Worm (Caenorhabditis elegans) whole organism, late embryonic: ENCODE measurements around the gene ttm-2.

Experiments used
- C08G9.2 ChIP-seq: sonication (generic microtip); optimal IDR thresholded peaks from 2 replicates; lab custom pipeline; 2016; ENCODE audit warnings: mild to moderate bottlenecking, missing genetic modification characterization, moderate library complexity, missing compliant biosample characterization
- C38D4.7 ChIP-seq: fragments of 200-800 bp; sonication (Bioruptor generic); optimal IDR thresholded peaks from 2 replicates; lab custom pipeline; 2018; ENCODE audit warnings: mild to moderate bottlenecking, missing genetic modification characterization, moderate library complexity, missing compliant biosample characterization
- K09A11.1 ChIP-seq: sonication (generic microtip); optimal IDR thresholded peaks from 2 replicates; lab custom pipeline; 2017; ENCODE audit warnings: antibody characterized with exemption, mild to moderate bottlenecking, missing genetic modification characterization, missing compliant biosample characterization; ENCODE audit not compliant: insufficient read depth
- Y22D7AL.16 ChIP-seq: sonication (generic microtip); optimal IDR thresholded peaks from 2 replicates; lab custom pipeline; 2016; ENCODE audit warnings: missing genetic modification characterization, missing compliant biosample characterization
- ahr-1 ChIP-seq: sonication (generic microtip); optimal IDR thresholded peaks from 2 replicates; lab custom pipeline; 2016; ENCODE audit warnings: missing genetic modification characterization, missing compliant biosample characterization
- ceh-14 ChIP-seq: sonication (generic microtip); optimal IDR thresholded peaks from 2 replicates; lab custom pipeline; 2016; ENCODE audit warnings: missing genotype, missing genetic modification characterization, missing compliant biosample characterization
- ceh-18 ChIP-seq: sonication (generic microtip); optimal IDR thresholded peaks from 2 replicates; lab custom pipeline; 2016; ENCODE audit warnings: missing genetic modification characterization, missing compliant biosample characterization
- ceh-22 ChIP-seq: sonication (generic microtip); optimal IDR thresholded peaks from 2 replicates; lab custom pipeline; 2017; ENCODE audit warnings: missing biosample characterization, missing genetic modification characterization
- ceh-24 ChIP-seq: sonication (generic microtip); optimal IDR thresholded peaks from 2 replicates; lab custom pipeline; 2016; ENCODE audit warnings: mild to moderate bottlenecking, missing genetic modification characterization, missing compliant biosample characterization
- ceh-30 ChIP-seq: fragments of 150-350 bp; optimal IDR thresholded peaks from 2 replicates; lab custom pipeline; 2014; ENCODE audit warnings: missing biosample characterization, missing genetic modification characterization
- ceh-31 ChIP-seq: sonication (generic microtip); optimal IDR thresholded peaks from 2 replicates; lab custom pipeline; 2016; ENCODE audit warnings: missing genetic modification characterization, missing compliant biosample characterization
- ceh-34 ChIP-seq: sonication (generic microtip); optimal IDR thresholded peaks from 2 replicates; lab custom pipeline; 2016; ENCODE audit warnings: mild to moderate bottlenecking, missing genetic modification characterization, missing compliant biosample characterization
- ceh-6 ChIP-seq: fragments of 200-800 bp; sonication (Bioruptor generic); optimal IDR thresholded peaks from 2 replicates; lab custom pipeline; 2018; ENCODE audit warnings: mild to moderate bottlenecking, missing genetic modification characterization, missing compliant biosample characterization
- che-1 ChIP-seq: sonication (generic microtip); optimal IDR thresholded peaks from 2 replicates; lab custom pipeline; 2016; ENCODE audit warnings: mild to moderate bottlenecking, missing genetic modification characterization, missing compliant biosample characterization
- dmd-4 ChIP-seq: sonication (generic microtip); optimal IDR thresholded peaks from 2 replicates; lab custom pipeline; 2016; ENCODE audit warnings: borderline replicate concordance, missing genetic modification characterization, missing compliant biosample characterization
- dve-1 ChIP-seq: sonication (generic microtip); optimal IDR thresholded peaks from 2 replicates; lab custom pipeline; 2017; ENCODE audit warnings: antibody characterized with exemption, mild to moderate bottlenecking, missing genetic modification characterization, missing compliant biosample characterization
- elt-2 ChIP-seq: sonication (generic microtip); optimal IDR thresholded peaks from 2 replicates; lab custom pipeline; 2016; ENCODE audit warnings: missing genetic modification reagents, missing genetic modification characterization, missing compliant biosample characterization
- elt-4 ChIP-seq: sonication (generic microtip); optimal IDR thresholded peaks from 2 replicates; lab custom pipeline; 2016; ENCODE audit warnings: missing genetic modification characterization, missing compliant biosample characterization
- ets-4 ChIP-seq: sonication (generic microtip); optimal IDR thresholded peaks from 2 replicates; lab custom pipeline; 2016; ENCODE audit warnings: missing genetic modification characterization, missing compliant biosample characterization
- eyg-1 ChIP-seq: sonication (generic microtip); optimal IDR thresholded peaks from 2 replicates; lab custom pipeline; 2016; ENCODE audit warnings: missing genotype, missing genetic modification characterization, missing compliant biosample characterization
- fax-1 ChIP-seq: sonication (generic microtip); optimal IDR thresholded peaks from 2 replicates; lab custom pipeline; 2016; ENCODE audit warnings: missing genotype, missing genetic modification characterization, missing compliant biosample characterization
- fkh-10 ChIP-seq: fragments of 150-350 bp; optimal IDR thresholded peaks from 2 replicates; lab custom pipeline; 2014; ENCODE audit warnings: missing biosample characterization, missing genetic modification reagents, missing genetic modification characterization
- hlh-13 ChIP-seq: fragments of 200-800 bp; sonication (Bioruptor generic); optimal IDR thresholded peaks from 2 replicates; lab custom pipeline; 2018; ENCODE audit warnings: mild to moderate bottlenecking, missing genetic modification characterization, missing compliant biosample characterization
- hlh-30 ChIP-seq: sonication (generic microtip); optimal IDR thresholded peaks from 2 replicates; lab custom pipeline; 2017; ENCODE audit warnings: antibody characterized with exemption, missing genetic modification characterization, missing compliant biosample characterization; ENCODE audit not compliant: insufficient read depth
- madf-2 ChIP-seq: sonication (generic microtip); optimal IDR thresholded peaks from 2 replicates; lab custom pipeline; 2017; ENCODE audit warnings: missing genetic modification characterization, missing compliant biosample characterization
- nfya-1 ChIP-seq: sonication (generic microtip); optimal IDR thresholded peaks from 2 replicates; lab custom pipeline; 2017; ENCODE audit warnings: missing genetic modification characterization, mild to moderate bottlenecking, missing compliant biosample characterization, antibody characterized with exemption, moderate library complexity
- pax-1 ChIP-seq: fragments of 150-350 bp; optimal IDR thresholded peaks from 2 replicates; lab custom pipeline; 2014; ENCODE audit warnings: missing biosample characterization, missing genetic modification characterization
- pha-2 ChIP-seq: sonication (generic microtip); optimal IDR thresholded peaks from 2 replicates; lab custom pipeline; 2017; ENCODE audit warnings: mild to moderate bottlenecking, missing genetic modification characterization, missing compliant biosample characterization
- pqm-1 ChIP-seq: sonication (generic microtip); optimal IDR thresholded peaks from 2 replicates; lab custom pipeline; 2016; ENCODE audit warnings: missing genetic modification characterization, missing compliant biosample characterization
- ref-2 ChIP-seq: sonication (generic microtip); optimal IDR thresholded peaks from 2 replicates; lab custom pipeline; 2016; ENCODE audit warnings: missing genetic modification characterization, missing compliant biosample characterization
- sdc-2 ChIP-seq: sonication (generic microtip); optimal IDR thresholded peaks from 2 replicates; lab custom pipeline; 2016; ENCODE audit warnings: missing genotype, missing genetic modification characterization, missing compliant biosample characterization
- sox-2 ChIP-seq: fragments of 200-800 bp; sonication (Bioruptor generic); IDR thresholded peaks from 2 replicates; pipeline ENCODE4 v1.3.6; 2022; ENCODE audit warnings: missing genetic modification reagents, missing genetic modification characterization, missing compliant biosample characterization
- sox-4 ChIP-seq: sonication (generic microtip); optimal IDR thresholded peaks from 2 replicates; lab custom pipeline; 2017; ENCODE audit warnings: mild to moderate bottlenecking, missing genetic modification characterization, inconsistent platforms, missing compliant biosample characterization
- tbx-2 ChIP-seq: sonication (generic microtip); optimal IDR thresholded peaks from 2 replicates; lab custom pipeline; 2016; ENCODE audit warnings: missing genetic modification characterization, missing compliant biosample characterization
- tbx-7 ChIP-seq: sonication (generic microtip); optimal IDR thresholded peaks from 2 replicates; lab custom pipeline; 2016; ENCODE audit warnings: missing genotype, missing genetic modification characterization, missing compliant biosample characterization
- ttx-3 ChIP-seq: sonication (generic microtip); optimal IDR thresholded peaks from 2 replicates; lab custom pipeline; 2016; ENCODE audit warnings: missing genetic modification reagents, missing genetic modification characterization, missing compliant biosample characterization
- unc-3 ChIP-seq, 2 experiments: fragments of 200-800 bp in 1 of 2; sonication (Bioruptor generic) in 1 of 2; sonication (generic microtip) in 1 of 2; conservative IDR thresholded peaks in 1 of 2; optimal IDR thresholded peaks in 1 of 2; 2 replicates each; pipeline versions ENCODE4 v1.3.6 to Lab custom; 2016 to 2022; ENCODE audit warnings: missing compliant biosample characterization in 2 of 2, missing genetic modification characterization in 2 of 2, missing genetic modification reagents in 1 of 2
- unc-86 ChIP-seq: sonication (generic microtip); optimal IDR thresholded peaks from 2 replicates; lab custom pipeline; 2016; ENCODE audit warnings: missing genetic modification characterization, missing compliant biosample characterization

The ttm-2 gene

ce11 chrII:4762574-4763285 lies 3.5 kb downstream of the ttm-2 start, which contains the start of gene F26G1.2:
Gene F26G1.2, plus strand, starts transcription at chrII:4763081.
- no peak for TF ChIP-seq ceh-14 (tag; lab: Kevin White, UChicago)
- TF ChIP-seq dmd-4 = no peak
- TF ChIP-seq tbx-7 (tag; lab: Kevin White, UChicago) = no peak
- no peak for TF ChIP-seq ceh-34
- TF ChIP-seq Y22D7AL.16 (tag; lab: Kevin White, UChicago) = no peak
- no peak for TF ChIP-seq unc-3 (GFP tag; conservative IDR thresholded peaks at IDR 0.05; lab: Robert Waterston, UW)
- TF ChIP-seq unc-3 (tag; optimal IDR thresholded peaks at IDR 0.05; lab: Kevin White, UChicago) = no peak
- TF ChIP-seq ets-4 (tag; lab: Kevin White, UChicago) = no peak
- no peak for TF ChIP-seq nfya-1 (tag; lab: Kevin White, UChicago)
- no peak for TF ChIP-seq sox-4 (tag; lab: Kevin White, UChicago)
- TF ChIP-seq ceh-18 (tag; lab: Kevin White, UChicago) = no peak
- TF ChIP-seq hlh-30 (tag; lab: Kevin White, UChicago) = no peak
- no peak for TF ChIP-seq che-1 (tag; lab: Kevin White, UChicago)

- TF ChIP-seq ceh-22 (tag; lab: Kevin White, UChicago) (no peak), pqm-1 (no peak), pha-2 (tag; lab: Kevin White, UChicago) (no peak), tbx-2 (no peak), che-1 (tag; lab: Kevin White, UChicago) (no peak), ceh-24 (tag; lab: Kevin White, UChicago) (no peak), eyg-1 (tag; lab: Kevin White, UChicago) (no peak)
Measured at ce11 chrII:4761020-4761419, 5.2 kb downstream of the ttm-2 start.

DNA sequence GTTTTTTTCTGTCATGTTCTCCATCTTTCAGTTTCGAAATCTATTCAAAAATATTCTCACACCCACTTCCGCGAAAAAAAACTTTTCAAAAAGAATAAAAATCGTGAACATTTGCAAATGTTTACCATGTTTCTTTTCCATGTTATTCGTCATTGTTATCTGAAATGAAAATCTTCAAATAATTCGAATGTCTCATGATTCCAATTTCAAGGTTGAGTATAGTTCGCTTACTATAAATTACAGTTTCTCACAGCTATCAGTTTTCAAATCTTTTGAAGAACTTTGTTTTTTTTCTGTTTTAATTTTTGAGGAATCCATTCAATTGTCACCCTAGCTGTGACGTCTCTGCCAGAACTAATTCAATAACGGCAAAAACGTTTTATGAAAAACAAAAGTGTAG lies 6.3 kb downstream of the ttm-2 start:
- TF ChIP-seq hlh-30 (tag; lab: Kevin White, UChicago) (no peak), C38D4.7 (GFP tag; lab: Kevin White, UChicago) (no peak), K09A11.1 (tag; lab: Kevin White, UChicago) (no peak), madf-2 (no peak), ceh-6 (GFP tag; lab: Kevin White, UChicago) (no peak), ceh-18 (tag; lab: Kevin White, UChicago) (no peak), ttx-3 (tag; lab: Kevin White, UChicago) (no peak), tbx-2 (no peak), ceh-30 (tag; lab: Kevin White, UChicago) (no peak), che-1 (tag; lab: Kevin White, UChicago) (no peak), pax-1 (tag; lab: Kevin White, UChicago) (no peak), dve-1 (tag; lab: Kevin White, UChicago) (no peak), unc-86 (tag; lab: Kevin White, UChicago) (no peak)

DNA sequence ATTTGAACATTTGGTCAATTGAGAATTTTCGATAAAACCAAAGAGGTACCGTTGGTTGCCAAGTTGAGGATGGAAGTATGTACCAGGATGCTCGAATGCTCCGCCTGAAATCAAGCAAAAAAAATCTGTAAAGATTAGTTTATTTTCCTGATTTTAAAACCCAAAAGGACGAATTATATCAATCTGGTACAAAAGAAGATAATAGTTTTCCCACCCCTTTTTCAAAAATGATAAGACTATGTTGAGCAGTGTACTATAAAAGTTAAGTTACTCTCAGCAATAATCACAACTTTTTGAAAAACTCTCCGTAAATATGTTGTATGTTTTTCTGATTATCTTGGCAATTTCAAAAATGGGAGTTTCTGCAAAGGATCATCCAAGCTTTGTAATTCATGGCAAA lies 7.7 kb downstream of the ttm-2 start, which contains the start of gene F26G1.3:
F26G1.3 (plus strand) TSS at position 301 of the 400 bp plus-strand sequence.
- no peak for TF ChIP-seq C38D4.7 (GFP tag; lab: Kevin White, UChicago)
- TF ChIP-seq hlh-13 (GFP tag; lab: Kevin White, UChicago) = no peak
- TF ChIP-seq ahr-1 (tag; lab: Kevin White, UChicago) = no peak

- TF ChIP-seq sdc-2 (tag; lab: Kevin White, UChicago) (no peak), fax-1 (tag; lab: Kevin White, UChicago) (no peak), ref-2 (tag; lab: Kevin White, UChicago) (no peak), elt-2 (no peak), dmd-4 (no peak), ceh-31 (tag; lab: Kevin White, UChicago) (no peak), sox-2 (no peak), C08G9.2 (no peak), fkh-10 (GFP tag; lab: Kevin White, UChicago) (no peak), elt-4 (no peak), ets-4 (tag; lab: Kevin White, UChicago) (no peak)
Measured at ce11 chrII:4756751-4757150, 9.4 kb downstream of the ttm-2 start, which contains the start of gene C27D9.2. Gene C27D9.2, minus strand, starts transcription at chrII:4756851.
